Fruit fly (Drosophila melanogaster): ENCODE results near the gene ninaA.

- TF ChIP-seq psq (optimal IDR thresholded peaks at IDR 0.05): no peak
- TF ChIP-seq usp (GFP tag; optimal IDR thresholded peaks at IDR 0.05): no peak
- no peak for TF ChIP-seq CG8478 (optimal IDR thresholded peaks at IDR 0.05)
- TF ChIP-seq pan (optimal IDR thresholded peaks at IDR 0.05): peak; percentile 15
These were observed 7.5 kb upstream of the ninaA start, which contains the start of gene dbe for dm6 chr2L:869497-870040.
